Worm (Caenorhabditis elegans): ENCODE results near the gene sra-39.

ce11 chrX:13881760-13882369, 21.4 kb downstream of the sra-39 start:
- no peak for TF ChIP-seq nhr-11 (tag; optimal IDR thresholded peaks at IDR 0.05)
- no peak for TF ChIP-seq lir-3 (tag; optimal IDR thresholded peaks at IDR 0.05; ENCODE audit: poor library complexity)
- no peak for TF ChIP-seq sox-4 (tag; optimal IDR thresholded peaks at IDR 0.05)
- TF ChIP-seq irx-1 (tag; optimal IDR thresholded peaks at IDR 0.05) = no peak
- TF ChIP-seq nhr-28 (tag; optimal IDR thresholded peaks at IDR 0.05) = no peak
- TF ChIP-seq tlp-1 (tag; optimal IDR thresholded peaks at IDR 0.05) = no peak
- TF ChIP-seq alr-1 (tag; optimal IDR thresholded peaks at IDR 0.05; ENCODE audit: borderline replicate concordance) = no peak
- TF ChIP-seq fos-1 (tag; optimal IDR thresholded peaks at IDR 0.05) = no peak
- no peak for TF ChIP-seq ztf-11 (tag; optimal IDR thresholded peaks at IDR 0.05)

Data from whole organism, L1 larva.